Fruit fly (Drosophila melanogaster): Measurements from ENCODE around the gene CG15760.

DNA sequence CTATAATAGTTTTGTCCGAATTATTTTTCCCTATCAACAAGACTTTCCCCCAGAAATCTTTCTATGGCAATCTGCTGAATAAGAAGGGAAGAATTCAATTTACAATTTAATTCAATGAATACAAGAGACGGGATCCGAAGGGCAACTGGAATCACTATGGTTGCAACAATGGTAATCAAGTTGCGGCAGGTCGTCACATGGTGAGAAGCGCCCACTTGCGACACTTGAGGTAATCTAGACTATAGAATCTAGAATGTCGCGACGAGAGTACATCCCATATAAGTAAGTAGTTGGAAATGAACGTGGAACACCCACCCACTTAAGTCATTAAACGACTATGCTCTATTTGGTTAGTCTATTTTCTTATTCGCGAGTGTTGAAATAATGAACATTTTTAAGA, 12.4 kb downstream of the CG15760 start:
- no peak for TF ChIP-seq psq (optimal IDR thresholded peaks at IDR 0.05)
- no peak for TF ChIP-seq h (optimal IDR thresholded peaks at IDR 0.05)
- no peak for TF ChIP-seq Myc (optimal IDR thresholded peaks at IDR 0.05)
- TF ChIP-seq Sin3A (optimal IDR thresholded peaks at IDR 0.05), result no peak
- no peak for TF ChIP-seq ttk (optimal IDR thresholded peaks at IDR 0.05)
- TF ChIP-seq insv (optimal IDR thresholded peaks at IDR 0.05), result no peak
